Worm (Caenorhabditis elegans): Measurements from ENCODE around the gene srt-73.

The srt-73 gene

DNA sequence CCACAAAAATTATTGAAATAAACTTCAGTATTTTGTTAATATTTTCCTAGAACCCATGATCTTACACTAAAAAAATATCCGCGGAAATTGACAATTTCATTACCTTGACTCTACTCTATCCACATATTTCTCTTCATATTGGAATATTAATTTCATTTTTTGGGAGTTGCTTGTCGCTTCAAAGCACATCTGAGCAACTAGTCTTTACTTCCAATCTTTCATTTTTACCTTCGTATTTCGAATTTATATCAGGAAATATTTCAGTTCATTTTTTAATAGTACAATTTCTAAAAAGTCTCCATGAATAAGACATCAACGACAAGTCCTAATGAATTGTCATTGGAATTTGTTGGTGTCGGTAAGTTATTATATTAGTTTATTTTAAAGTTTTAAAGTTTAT, at the start of gene srt-73:
srt-73 (plus strand) TSS at position 301 of the 400 bp plus-strand sequence.
- no peak for TF ChIP-seq flt-1 (GFP tag; IDR thresholded peaks at IDR 0.05)
- no peak for TF ChIP-seq pes-1 (GFP tag; IDR thresholded peaks at IDR 0.05)
- TF ChIP-seq tbx-11 (GFP tag; IDR thresholded peaks at IDR 0.05): no peak
- no peak for TF ChIP-seq hmg-4 (GFP tag; optimal IDR thresholded peaks at IDR 0.05)
- TF ChIP-seq tra-4 (tag; optimal IDR thresholded peaks at IDR 0.05): no peak
- no peak for TF ChIP-seq hmbx-1 (tag; optimal IDR thresholded peaks at IDR 0.05)
- TF ChIP-seq ceh-36 (tag; optimal IDR thresholded peaks at IDR 0.05): no peak
- TF ChIP-seq hnd-1 (tag; optimal IDR thresholded peaks at IDR 0.05): no peak
- TF ChIP-seq ceh-13 (GFP tag; optimal IDR thresholded peaks at IDR 0.05): no peak
- TF ChIP-seq F13C5.2 (tag; optimal IDR thresholded peaks at IDR 0.05): no peak
- TF ChIP-seq aly-1 (tag; optimal IDR thresholded peaks at IDR 0.05): no peak
- no peak for TF ChIP-seq scrt-1 (GFP tag; IDR thresholded peaks at IDR 0.05)
- no peak for TF ChIP-seq ets-7 (tag; optimal IDR thresholded peaks at IDR 0.05)
- no peak for TF ChIP-seq sea-1 (GFP tag; conservative IDR thresholded peaks at IDR 0.05)
- TF ChIP-seq tbx-37 (GFP tag; conservative IDR thresholded peaks at IDR 0.05): no peak
- no peak for TF ChIP-seq B0310.2 (tag; optimal IDR thresholded peaks at IDR 0.05)
- no peak for TF ChIP-seq ama-1 (optimal IDR thresholded peaks at IDR 0.05)

DNA sequence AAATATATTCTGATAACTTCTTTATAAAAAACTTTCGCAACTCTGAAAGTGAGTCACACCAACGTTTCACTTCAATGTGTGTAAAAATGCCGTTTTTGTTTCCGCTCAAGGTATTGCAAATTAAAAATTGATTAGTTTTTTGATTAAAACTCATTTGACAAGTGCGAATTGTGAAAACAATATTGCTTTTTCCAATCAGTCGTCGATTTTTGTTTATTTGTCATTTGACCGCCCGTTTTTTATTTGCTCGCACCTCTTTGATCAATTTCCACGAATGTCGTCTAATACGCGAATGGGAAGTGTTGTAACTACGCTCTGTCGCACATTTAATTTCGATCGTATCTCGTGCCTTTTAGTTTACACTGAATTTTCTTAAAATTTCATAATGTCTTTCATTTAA, 49.0 kb upstream of the srt-73 start, which contains the start of gene mvb-12:
mvb-12 (plus strand) TSS at position 375 of the 400 bp plus-strand sequence.
- TF ChIP-seq F13C5.2 (tag; optimal IDR thresholded peaks at IDR 0.05) (no peak), tra-4 (tag; optimal IDR thresholded peaks at IDR 0.05) (no peak)

DNA sequence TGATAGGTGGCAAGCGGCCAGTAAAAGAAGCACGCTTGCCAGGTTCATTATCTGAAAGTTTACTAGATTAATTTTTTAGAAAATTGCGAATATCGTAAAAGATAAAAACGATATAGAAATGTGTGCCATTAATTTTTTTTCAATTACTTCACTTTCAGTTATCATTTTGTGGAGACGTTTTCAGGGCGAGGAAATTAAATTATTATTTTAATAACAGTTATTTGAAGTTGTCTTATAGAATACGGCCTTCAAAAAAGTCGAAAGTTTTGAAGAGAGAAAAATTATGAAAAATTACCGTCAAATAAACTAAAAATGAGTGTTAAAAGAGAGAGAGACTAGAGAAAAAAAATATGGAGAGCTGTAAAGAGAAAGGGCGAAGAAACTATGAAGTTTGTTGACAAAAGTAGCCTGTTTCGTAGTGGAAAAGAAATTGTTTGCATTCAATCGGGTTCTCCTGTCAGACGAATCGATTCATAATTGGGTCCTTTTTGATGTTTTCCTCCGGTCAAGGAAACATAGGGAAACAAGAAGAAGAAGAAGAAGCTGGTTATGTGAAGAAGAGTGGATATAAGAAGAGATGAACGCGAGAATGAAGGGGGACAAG, 44.4 kb upstream of the srt-73 start, which contains the start of gene erp-44.2:
erp-44.2 (minus strand) TSS at position 51 of the 604 bp plus-strand sequence.
- TF ChIP-seq pes-1 (GFP tag; IDR thresholded peaks at IDR 0.05) (no peak), tra-4 (tag; optimal IDR thresholded peaks at IDR 0.05) (no peak), sea-1 (GFP tag; conservative IDR thresholded peaks at IDR 0.05) (no peak), ceh-36 (tag; optimal IDR thresholded peaks at IDR 0.05) (no peak), tbx-11 (GFP tag; IDR thresholded peaks at IDR 0.05) (no peak), hmg-4 (GFP tag; optimal IDR thresholded peaks at IDR 0.05) (no peak), aly-1 (tag; optimal IDR thresholded peaks at IDR 0.05) (no peak), F13C5.2 (tag; optimal IDR thresholded peaks at IDR 0.05) (no peak), flt-1 (GFP tag; IDR thresholded peaks at IDR 0.05) (no peak), ets-7 (tag; optimal IDR thresholded peaks at IDR 0.05) (no peak), ama-1 (optimal IDR thresholded peaks at IDR 0.05) (no peak), scrt-1 (GFP tag; IDR thresholded peaks at IDR 0.05) (no peak), hmbx-1 (tag; optimal IDR thresholded peaks at IDR 0.05) (no peak), hnd-1 (tag; optimal IDR thresholded peaks at IDR 0.05) (no peak), B0310.2 (tag; optimal IDR thresholded peaks at IDR 0.05) (no peak)

DNA sequence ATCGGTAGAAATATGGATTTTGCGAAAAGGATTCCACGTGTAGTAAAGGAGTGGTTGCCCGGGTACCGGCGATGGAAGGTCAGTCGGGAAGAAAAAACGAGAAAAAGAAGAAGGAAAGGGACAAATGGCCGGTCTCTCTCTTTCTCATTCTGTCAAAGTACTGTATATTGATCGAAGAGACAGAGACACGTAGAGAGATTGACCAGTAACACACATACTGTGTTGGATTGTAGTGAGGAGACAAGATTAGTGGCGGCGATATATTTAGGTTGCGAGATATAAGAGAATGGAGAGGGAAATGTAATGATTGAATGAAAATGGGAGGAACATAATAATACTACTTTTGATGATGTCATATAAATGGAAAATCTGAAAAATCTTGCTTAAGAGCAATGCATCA, 43.1 kb upstream of the srt-73 start:
- TF ChIP-seq hmg-4 (GFP tag; optimal IDR thresholded peaks at IDR 0.05): peak; percentile 51
- TF ChIP-seq tbx-11 (GFP tag; IDR thresholded peaks at IDR 0.05): no peak

DNA sequence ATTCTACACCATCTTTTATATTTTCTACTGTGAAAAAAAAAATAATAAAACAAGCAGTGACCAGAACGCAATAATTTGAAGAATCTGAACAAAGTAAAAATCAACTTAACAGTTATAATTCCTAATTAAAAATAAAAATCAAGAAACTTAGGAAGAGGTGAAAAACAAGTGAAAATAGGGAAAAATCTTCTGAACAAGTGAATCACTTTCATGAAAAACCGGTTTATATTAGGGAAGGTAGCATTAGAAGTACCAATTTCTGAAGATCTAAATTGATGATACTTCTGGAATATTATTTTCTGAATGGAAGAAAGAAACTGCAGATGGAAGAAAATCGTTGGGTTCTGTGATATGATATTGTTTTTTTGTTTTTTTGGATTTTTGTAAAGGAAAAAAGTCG, 42.6 kb upstream of the srt-73 start:
- TF ChIP-seq ceh-36 (tag; optimal IDR thresholded peaks at IDR 0.05) (no peak), aly-1 (tag; optimal IDR thresholded peaks at IDR 0.05) (no peak), tra-4 (tag; optimal IDR thresholded peaks at IDR 0.05) (no peak)

DNA sequence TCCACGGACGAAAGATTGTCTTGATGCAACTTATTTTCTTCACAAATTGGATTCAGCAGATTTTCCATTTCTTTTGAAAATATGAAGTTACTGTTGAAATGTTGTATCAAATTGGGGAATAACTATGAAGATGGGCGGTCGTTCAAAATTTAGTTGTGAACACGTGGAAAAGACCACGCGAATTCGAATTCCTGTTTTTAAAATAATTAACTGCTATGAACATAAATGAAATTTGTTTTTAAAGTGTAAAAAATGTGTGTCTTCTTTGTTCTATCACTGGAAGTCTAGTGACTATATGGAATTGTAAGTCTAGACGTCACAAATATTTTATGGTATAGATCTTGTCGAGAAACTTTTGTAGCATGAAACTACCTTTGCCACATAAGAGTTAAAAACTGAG, 40.7 kb upstream of the srt-73 start, which contains the start of gene C06A6.7:
C06A6.7 (minus strand) TSS at position 101 of the 400 bp plus-strand sequence.
- no peak for TF ChIP-seq ama-1 (optimal IDR thresholded peaks at IDR 0.05)

DNA sequence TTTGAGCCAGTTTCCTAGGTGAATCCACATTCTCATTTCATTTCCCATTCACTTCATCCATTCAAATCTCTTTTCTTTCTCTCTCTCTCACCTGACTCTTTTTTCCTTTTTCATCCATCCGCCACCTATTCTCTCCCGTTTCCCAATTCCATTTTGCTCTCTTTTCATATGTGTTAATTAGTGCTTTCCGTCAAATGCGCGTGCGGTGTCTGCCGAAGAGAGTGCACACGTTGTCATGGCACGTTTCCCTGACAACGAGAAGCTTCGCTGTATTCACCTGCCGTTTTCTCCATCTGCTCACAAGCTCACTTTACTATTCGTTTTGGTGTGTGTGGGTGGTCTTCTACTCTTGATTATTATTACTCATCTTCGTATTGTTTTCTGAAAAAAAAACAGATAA, 39.2 kb upstream of the srt-73 start:
- TF ChIP-seq ceh-36 (tag; optimal IDR thresholded peaks at IDR 0.05) (no peak), B0310.2 (tag; optimal IDR thresholded peaks at IDR 0.05) (no peak), F13C5.2 (tag; optimal IDR thresholded peaks at IDR 0.05) (no peak), sea-1 (GFP tag; conservative IDR thresholded peaks at IDR 0.05) (no peak), tra-4 (tag; optimal IDR thresholded peaks at IDR 0.05) (no peak), hmbx-1 (tag; optimal IDR thresholded peaks at IDR 0.05) (no peak), hmg-4 (GFP tag; optimal IDR thresholded peaks at IDR 0.05) (no peak), tbx-11 (GFP tag; IDR thresholded peaks at IDR 0.05) (no peak), ama-1 (optimal IDR thresholded peaks at IDR 0.05) (no peak), scrt-1 (GFP tag; IDR thresholded peaks at IDR 0.05) (no peak), tbx-37 (GFP tag; conservative IDR thresholded peaks at IDR 0.05) (no peak), hnd-1 (tag; optimal IDR thresholded peaks at IDR 0.05) (no peak), pes-1 (GFP tag; IDR thresholded peaks at IDR 0.05) (no peak)

DNA sequence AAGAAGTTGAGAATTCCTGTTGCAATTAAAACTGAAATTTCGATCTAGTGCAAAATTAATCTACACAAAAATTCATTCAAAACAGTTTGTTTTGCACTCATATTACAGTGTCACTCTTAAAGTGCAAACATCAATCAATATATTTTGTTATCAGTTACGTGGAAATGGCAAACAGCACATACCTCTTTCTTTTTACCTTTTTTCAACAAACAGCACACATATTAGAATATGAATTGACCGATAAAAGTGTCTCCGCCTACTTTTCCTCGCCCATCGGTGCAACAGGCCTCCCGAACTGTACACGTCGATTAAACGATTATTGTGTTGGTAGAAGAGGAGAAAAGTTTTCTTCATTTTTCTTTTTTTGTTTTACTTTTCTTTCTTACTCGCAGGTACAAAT, 37.9 kb upstream of the srt-73 start:
- TF ChIP-seq ceh-36 (tag; optimal IDR thresholded peaks at IDR 0.05) (no peak), F13C5.2 (tag; optimal IDR thresholded peaks at IDR 0.05) (no peak), hnd-1 (tag; optimal IDR thresholded peaks at IDR 0.05) (no peak), flt-1 (GFP tag; IDR thresholded peaks at IDR 0.05) (no peak), ceh-13 (GFP tag; optimal IDR thresholded peaks at IDR 0.05) (no peak), ets-7 (tag; optimal IDR thresholded peaks at IDR 0.05) (no peak), scrt-1 (GFP tag; IDR thresholded peaks at IDR 0.05) (no peak), ama-1 (optimal IDR thresholded peaks at IDR 0.05) (no peak)

Measured in whole organism, early embryonic.